Fruit fly (Drosophila melanogaster) whole organism, prepupa: Measurements from ENCODE around the gene CG42581.

Experiments
- CG10631 ChIP-seq: fragments of 200-800 bp; sonication (Bioruptor generic); optimal IDR thresholded peaks from 2 replicates; lab custom pipeline; 2016; ENCODE audit warnings: missing biosample characterization, missing genetic modification characterization
- CG11294 ChIP-seq: fragments of 200-800 bp; sonication (Bioruptor generic); IDR thresholded peaks from 2 replicates; pipeline ENCODE4 v1.3.6; 2022; ENCODE audit warnings: missing biosample characterization, missing genetic modification characterization
- CG11762 ChIP-seq: fragments of 200-800 bp; sonication (Bioruptor generic); optimal IDR thresholded peaks from 3 replicates; lab custom pipeline; 2016; ENCODE audit warnings: missing biosample characterization, missing genetic modification characterization; ENCODE audit not compliant: insufficient read depth
- CG11902 ChIP-seq: fragments of 200-800 bp; sonication (Bioruptor generic); optimal IDR thresholded peaks from 3 replicates; lab custom pipeline; 2016; ENCODE audit warnings: missing biosample characterization, missing genetic modification characterization
- CG15336 ChIP-seq: fragments of 200-800 bp; sonication (Bioruptor generic); IDR thresholded peaks from 2 replicates; pipeline ENCODE4 v1.3.6; 2022; ENCODE audit warnings: missing biosample characterization, missing genetic modification characterization
- CG16779 ChIP-seq: fragments of 200-800 bp; sonication (Bioruptor generic); optimal IDR thresholded peaks from 3 replicates; lab custom pipeline; 2017; ENCODE audit warnings: missing biosample characterization, mild to moderate bottlenecking, missing genetic modification characterization
- CG31627 ChIP-seq: fragments of 200-800 bp; sonication (Bioruptor generic); optimal IDR thresholded peaks from 3 replicates; lab custom pipeline; 2016; ENCODE audit warnings: missing biosample characterization, missing genetic modification characterization
- CG3919 ChIP-seq: fragments of 200-800 bp; sonication (Bioruptor generic); optimal IDR thresholded peaks from 3 replicates; lab custom pipeline; 2016; ENCODE audit warnings: missing biosample characterization, missing genetic modification characterization
- CG6163 ChIP-seq: fragments of 200-800 bp; sonication (Bioruptor generic); IDR thresholded peaks from 3 replicates; pipeline ENCODE4 v1.3.6; 2022; ENCODE audit warnings: missing biosample characterization, missing genetic modification characterization
- CG9139 ChIP-seq: fragments of 200-800 bp; sonication (Bioruptor generic); optimal IDR thresholded peaks from 3 replicates; lab custom pipeline; 2017; ENCODE audit warnings: missing biosample characterization, mild to moderate bottlenecking, missing genetic modification characterization
- Eip75B ChIP-seq: fragments of 200-800 bp; sonication (Bioruptor generic); optimal IDR thresholded peaks from 3 replicates; lab custom pipeline; 2016; ENCODE audit warnings: missing biosample characterization, missing genetic modification characterization
- Eip93F ChIP-seq: fragments of 200-800 bp; sonication (Bioruptor generic); optimal IDR thresholded peaks from 2 replicates; lab custom pipeline; 2016; ENCODE audit warnings: missing biosample characterization, mild to moderate bottlenecking, missing genetic modification characterization
- Ets21C ChIP-seq: fragments of 200-800 bp; sonication (Bioruptor generic); optimal IDR thresholded peaks from 3 replicates; lab custom pipeline; 2016; ENCODE audit warnings: missing biosample characterization, missing genetic modification characterization
- Gug ChIP-seq: fragments of 200-800 bp; sonication (Bioruptor generic); IDR thresholded peaks from 2 replicates; pipeline ENCODE4 v1.3.6; 2022; ENCODE audit warnings: missing biosample characterization, missing genetic modification characterization
- Hr38 ChIP-seq: sonication (Bioruptor generic); optimal IDR thresholded peaks from 2 replicates; lab custom pipeline; 2016; ENCODE audit warnings: missing biosample characterization, missing genetic modification characterization
- Met ChIP-seq: fragments of 200-800 bp; sonication (Bioruptor generic); optimal IDR thresholded peaks from 3 replicates; lab custom pipeline; 2016; ENCODE audit warnings: missing biosample characterization, missing genetic modification characterization
- OdsH ChIP-seq: fragments of 200-800 bp; sonication (Bioruptor generic); optimal IDR thresholded peaks from 3 replicates; lab custom pipeline; 2016; ENCODE audit warnings: missing biosample characterization, missing genetic modification characterization
- Sox14 ChIP-seq: fragments of 200-800 bp; sonication (Bioruptor generic); optimal IDR thresholded peaks from 3 replicates; lab custom pipeline; 2016; ENCODE audit warnings: missing biosample characterization, missing genetic modification characterization
- Sox15 ChIP-seq: fragments of 200-800 bp; sonication (Bioruptor generic); optimal IDR thresholded peaks from 3 replicates; lab custom pipeline; 2016; ENCODE audit warnings: missing biosample characterization, missing genetic modification characterization
- eg ChIP-seq: fragments of 200-800 bp; sonication (Bioruptor generic); IDR thresholded peaks from 3 replicates; pipeline ENCODE4 v1.3.6; 2022; ENCODE audit warnings: missing biosample characterization, missing genetic modification characterization
- fkh ChIP-seq: fragments of 200-800 bp; sonication (Bioruptor generic); optimal IDR thresholded peaks from 3 replicates; lab custom pipeline; 2017; ENCODE audit warnings: missing biosample characterization, mild to moderate bottlenecking, missing genetic modification characterization, moderate library complexity
- pdm3 ChIP-seq: fragments of 200-800 bp; sonication (Bioruptor generic); optimal IDR thresholded peaks from 3 replicates; lab custom pipeline; 2016; ENCODE audit warnings: missing biosample characterization, missing genetic modification characterization
- svp ChIP-seq: fragments of 200-800 bp; sonication (Bioruptor generic); peaks from one replicate; lab custom pipeline; 2016; ENCODE audit warnings: missing biosample characterization, missing genetic modification characterization

CG42581 gene

dm6 chrX:20062576-20062975 lies 33.7 kb downstream of the CG42581 start, which contains the start of gene Dop2R:
Dop2R (minus strand) TSS chrX:20062706.
- no peak for TF ChIP-seq eg (GFP tag; lab: Robert Waterston, UW)
- TF ChIP-seq CG11762 (GFP tag; lab: Kevin White, UChicago), result no peak
- no peak for TF ChIP-seq Eip75B (GFP tag; lab: Kevin White, UChicago)
- no peak for TF ChIP-seq CG3919 (GFP tag; lab: Kevin White, UChicago)
- TF ChIP-seq CG6163 (GFP tag; lab: Robert Waterston, UW), result no peak
- TF ChIP-seq CG9139 (GFP tag; lab: Kevin White, UChicago), result no peak
- no peak for TF ChIP-seq OdsH
- TF ChIP-seq CG31627 (GFP tag; lab: Kevin White, UChicago), result no peak
- TF ChIP-seq CG11294 (GFP tag; lab: Robert Waterston, UW), result no peak
- no peak for TF ChIP-seq Met
- no peak for TF ChIP-seq svp (GFP tag; lab: Kevin White, UChicago)

- TF ChIP-seq CG11902 (GFP tag; lab: Kevin White, UChicago) (no peak), Ets21C (GFP tag; lab: Kevin White, UChicago) (no peak), CG10631 (GFP tag; lab: Kevin White, UChicago) (no peak), Eip93F (no peak), Sox14 (no peak), Hr38 (GFP tag; lab: Kevin White, UChicago) (no peak), pdm3 (GFP tag; lab: Kevin White, UChicago) (no peak), CG15336 (no peak), CG16779 (tag; lab: Kevin White, UChicago) (no peak), fkh (GFP tag; lab: Kevin White, UChicago) (no peak), Sox15 (GFP tag; lab: Kevin White, UChicago) (no peak), Gug (no peak)
- TF ChIP-seq, all 60 proteins: peak for 0
Measured at dm6 chrX:20050994-20051393, 45.3 kb downstream of the CG42581 start, which contains the start of gene CG9570. CG9570 (plus strand) TSS chrX:20051294.
